Fruit fly (Drosophila melanogaster) Kc167 (cell line): ENCODE results near the gene CG32148.

Experiments
- Myc ChIP-seq: fragments of >200 bp; optimal IDR thresholded peaks from 2 replicates; lab custom pipeline; 2017; ENCODE audit warnings: missing external identifiers
- Sin3A ChIP-seq: fragments of >200 bp; optimal IDR thresholded peaks from 2 replicates; lab custom pipeline; 2018; ENCODE audit warnings: missing external identifiers
- h ChIP-seq: fragments of >200 bp; optimal IDR thresholded peaks from 3 replicates; lab custom pipeline; 2018; ENCODE audit warnings: missing external identifiers
- insv ChIP-seq: fragments of >200 bp; optimal IDR thresholded peaks from 3 replicates; lab custom pipeline; 2018; ENCODE audit warnings: missing external identifiers
- psq ChIP-seq: fragments of >200 bp; optimal IDR thresholded peaks from 2 replicates; lab custom pipeline; 2017; ENCODE audit warnings: missing external identifiers
- ttk ChIP-seq: sonication (Bioruptor generic); optimal IDR thresholded peaks from 2 replicates; lab custom pipeline; 2017; ENCODE audit warnings: missing external identifiers

Gene CG32148

dm6 chr3L:15010601-15011000 is 12.7 kb upstream of the CG32148 start:
- TF ChIP-seq Sin3A (lab: Kevin White, UChicago) (no peak), insv (lab: Kevin White, UChicago) (no peak), Myc (lab: Kevin White, UChicago) (no peak), psq (lab: Kevin White, UChicago) (no peak), h (lab: Kevin White, UChicago) (no peak), ttk (lab: Kevin White, UChicago) (no peak)

- TF ChIP-seq h (lab: Kevin White, UChicago), result no peak
- no peak for TF ChIP-seq psq (lab: Kevin White, UChicago)
- no peak for TF ChIP-seq Myc (lab: Kevin White, UChicago)
- TF ChIP-seq insv (lab: Kevin White, UChicago), result no peak
- TF ChIP-seq Sin3A (lab: Kevin White, UChicago), result no peak
- no peak for TF ChIP-seq ttk (lab: Kevin White, UChicago)
These were observed 12.2 kb upstream of the CG32148 start for dm6 chr3L:15011142-15011541.

dm6 chr3L:15011638-15012335 is 11.5 kb upstream of the CG32148 start:
- no peak for TF ChIP-seq psq (lab: Kevin White, UChicago)
- TF ChIP-seq Sin3A (lab: Kevin White, UChicago), result no peak
- TF ChIP-seq Myc (lab: Kevin White, UChicago), result no peak
- no peak for TF ChIP-seq insv (lab: Kevin White, UChicago)
- TF ChIP-seq ttk (lab: Kevin White, UChicago), result no peak
- TF ChIP-seq h (lab: Kevin White, UChicago), result no peak

- TF ChIP-seq Sin3A (lab: Kevin White, UChicago), result no peak
- TF ChIP-seq ttk (lab: Kevin White, UChicago), result no peak
- TF ChIP-seq h (lab: Kevin White, UChicago), result no peak
These were observed 10.0 kb upstream of the CG32148 start for dm6 chr3L:15013296-15013695.

dm6 chr3L:15013957-15014692 is 9.2 kb upstream of the CG32148 start, which contains the start of gene Reck:
Reck (minus strand) TSS chr3L:15014062.
- TF ChIP-seq psq (lab: Kevin White, UChicago), result no peak
- no peak for TF ChIP-seq Sin3A (lab: Kevin White, UChicago)
- TF ChIP-seq insv (lab: Kevin White, UChicago), result no peak
- TF ChIP-seq h (lab: Kevin White, UChicago), result no peak
- TF ChIP-seq ttk (lab: Kevin White, UChicago), result no peak
- TF ChIP-seq Myc (lab: Kevin White, UChicago), result no peak

dm6 chr3L:15021008-15021407 is 2.3 kb upstream of the CG32148 start:
- TF ChIP-seq insv (lab: Kevin White, UChicago), result no peak
- no peak for TF ChIP-seq Sin3A (lab: Kevin White, UChicago)

- TF ChIP-seq insv (lab: Kevin White, UChicago) (no peak), Sin3A (lab: Kevin White, UChicago) (no peak), h (lab: Kevin White, UChicago) (no peak), ttk (lab: Kevin White, UChicago) (no peak), Myc (lab: Kevin White, UChicago) (no peak), psq (lab: Kevin White, UChicago) (no peak)
These were observed 8.5 kb downstream of the CG32148 start for dm6 chr3L:15031773-15032172.

- TF ChIP-seq Myc (lab: Kevin White, UChicago) (no peak), h (lab: Kevin White, UChicago) (no peak), psq (lab: Kevin White, UChicago) (no peak), ttk (lab: Kevin White, UChicago) (no peak), Sin3A (lab: Kevin White, UChicago) (no peak), insv (lab: Kevin White, UChicago) (no peak)
These were observed 10.9 kb downstream of the CG32148 start for dm6 chr3L:15034061-15034713.

- TF ChIP-seq insv (lab: Kevin White, UChicago) (no peak), h (lab: Kevin White, UChicago) (no peak)
These were observed 11.4 kb downstream of the CG32148 start for dm6 chr3L:15034714-15035076.

dm6 chr3L:15035585-15035984 is 12.3 kb downstream of the CG32148 start:
- TF ChIP-seq psq (lab: Kevin White, UChicago) (no peak), insv (lab: Kevin White, UChicago) (no peak), ttk (lab: Kevin White, UChicago) (no peak), Sin3A (lab: Kevin White, UChicago) (no peak), h (lab: Kevin White, UChicago) (no peak)

dm6 chr3L:15039510-15039909 is 16.2 kb downstream of the CG32148 start:
- no peak for TF ChIP-seq Myc (lab: Kevin White, UChicago)
- no peak for TF ChIP-seq ttk (lab: Kevin White, UChicago)
- no peak for TF ChIP-seq h (lab: Kevin White, UChicago)
- no peak for TF ChIP-seq Sin3A (lab: Kevin White, UChicago)
- TF ChIP-seq insv (lab: Kevin White, UChicago), result no peak
- no peak for TF ChIP-seq psq (lab: Kevin White, UChicago)
